Fruit fly (Drosophila melanogaster) whole organism, embryonic: ENCODE data around the gene Traf4.

Experiments used
- Aef1 ChIP-seq: fragments of 200-800 bp; sonication (Bioruptor generic); IDR thresholded peaks from 3 replicates; pipeline ENCODE4 v1.3.6; 2022; ENCODE audit warnings: missing biosample characterization, missing genetic modification characterization
- CG10654 ChIP-seq: fragments of 200-800 bp; sonication (Bioruptor generic); optimal IDR thresholded peaks from 2 replicates; lab custom pipeline; 2016; ENCODE audit warnings: missing biosample characterization, missing genetic modification characterization
- CG15073 ChIP-seq: fragments of 200-800 bp; sonication (Bioruptor generic); optimal IDR thresholded peaks from 2 replicates; lab custom pipeline; 2016; ENCODE audit warnings: missing biosample characterization, missing genetic modification characterization
- CG15479 ChIP-seq: fragments of 200-800 bp; sonication (Bioruptor generic); optimal IDR thresholded peaks from 3 replicates; lab custom pipeline; 2019; ENCODE audit warnings: missing biosample characterization, mild to moderate bottlenecking, missing genetic modification characterization, moderate library complexity
- CG16779 ChIP-seq: fragments of 200-800 bp; sonication (Bioruptor generic); IDR thresholded peaks from 2 replicates; pipeline ENCODE4 v1.3.6; 2022; ENCODE audit warnings: missing biosample characterization, missing genetic modification characterization
- CG2120 ChIP-seq: fragments of 200-800 bp; sonication (Bioruptor generic); optimal IDR thresholded peaks from 3 replicates; lab custom pipeline; 2016; ENCODE audit warnings: missing biosample characterization, missing genetic modification characterization
- CG30020 ChIP-seq: fragments of 200-800 bp; optimal IDR thresholded peaks from 2 replicates; lab custom pipeline; 2019; ENCODE audit warnings: missing biosample characterization, mild to moderate bottlenecking, missing genetic modification characterization, moderate library complexity
- CG30403 ChIP-seq: fragments of 200-800 bp; sonication (Bioruptor generic); optimal IDR thresholded peaks from 3 replicates; lab custom pipeline; 2016; ENCODE audit warnings: missing biosample characterization, missing genetic modification characterization
- CG31365 ChIP-seq: fragments of 200-800 bp; sonication (Bioruptor generic); optimal IDR thresholded peaks from 2 replicates; lab custom pipeline; 2018; ENCODE audit warnings: missing biosample characterization, mild to moderate bottlenecking, missing genetic modification characterization
- CG3281 ChIP-seq: fragments of 200-800 bp; sonication (Bioruptor generic); optimal IDR thresholded peaks from 3 replicates; lab custom pipeline; 2017; ENCODE audit warnings: missing biosample characterization, mild to moderate bottlenecking, missing genetic modification characterization
- CG33213 ChIP-seq: fragments of 200-800 bp; sonication (Bioruptor generic); optimal IDR thresholded peaks from 3 replicates; lab custom pipeline; 2016; ENCODE audit warnings: missing biosample characterization, missing genetic modification characterization
- CG5953 ChIP-seq: fragments of 200-800 bp; sonication (Bioruptor generic); IDR thresholded peaks from 2 replicates; pipeline ENCODE4 v1.3.6; 2022; ENCODE audit warnings: missing biosample characterization, missing genetic modification characterization
- CG6254 ChIP-seq: fragments of 200-800 bp; sonication (Bioruptor generic); optimal IDR thresholded peaks from 3 replicates; lab custom pipeline; 2017; ENCODE audit warnings: mild to moderate bottlenecking, missing biosample characterization, missing genetic modification reagents, missing genetic modification characterization
- CG6765 ChIP-seq: fragments of 200-800 bp; sonication (Bioruptor generic); optimal IDR thresholded peaks from 3 replicates; lab custom pipeline; 2017; ENCODE audit warnings: missing biosample characterization, mild to moderate bottlenecking, missing genetic modification characterization
- CG6791 ChIP-seq: fragments of 200-800 bp; sonication (Bioruptor generic); IDR thresholded peaks from 3 replicates; pipeline ENCODE4 v1.3.6; 2022; ENCODE audit warnings: missing biosample characterization, missing genetic modification characterization; ENCODE audit not compliant: partially characterized antibody
- CG6813 ChIP-seq: fragments of 200-800 bp; sonication (Bioruptor generic); optimal IDR thresholded peaks from 2 replicates; lab custom pipeline; 2017; ENCODE audit warnings: missing biosample characterization, missing genetic modification characterization, mild to moderate bottlenecking, moderate library complexity, missing genetic modification reagents
- CG8089 ChIP-seq: fragments of 200-800 bp; sonication (Bioruptor generic); optimal IDR thresholded peaks from 3 replicates; lab custom pipeline; 2016; ENCODE audit warnings: missing biosample characterization, missing genetic modification characterization
- CG8290 ChIP-seq, 3 experiments: fragments of 200-800 bp; sonication (Bioruptor generic); optimal IDR thresholded peaks; 2 replicates each; lab custom pipeline; 2016 to 2019; ENCODE audit warnings: missing biosample characterization in 3 of 3, missing genetic modification characterization in 3 of 3, mild to moderate bottlenecking in 2 of 3, moderate library complexity in 1 of 3
- CG8765 ChIP-seq: fragments of 200-800 bp; sonication (Bioruptor generic); IDR thresholded peaks from 2 replicates; pipeline ENCODE4 v1.3.6; 2022; ENCODE audit warnings: missing biosample characterization, missing genetic modification characterization
- CG9817 ChIP-seq: fragments of 200-800 bp; sonication (Bioruptor generic); optimal IDR thresholded peaks from 2 replicates; lab custom pipeline; 2018; ENCODE audit warnings: missing biosample characterization, mild to moderate bottlenecking, missing genetic modification characterization, moderate library complexity
- CTCF ChIP-seq: fragments of 200-800 bp; sonication (Bioruptor generic); optimal IDR thresholded peaks from 2 replicates; lab custom pipeline; 2017; ENCODE audit warnings: missing biosample characterization, mild to moderate bottlenecking, missing genetic modification characterization, moderate library complexity
- Dbx ChIP-seq: fragments of 200-800 bp; sonication (Bioruptor generic); IDR thresholded peaks from 3 replicates; pipeline ENCODE4 v1.3.6; 2022; ENCODE audit warnings: missing biosample characterization, missing genetic modification characterization
- Gug ChIP-seq: fragments of 200-800 bp; sonication (Bioruptor generic); IDR thresholded peaks from 4 replicates; pipeline ENCODE4 v1.3.6; 2022; ENCODE audit warnings: missing biosample characterization, missing genetic modification characterization
- HLH54F ChIP-seq: fragments of 200-800 bp; sonication (Bioruptor generic); optimal IDR thresholded peaks from 3 replicates; lab custom pipeline; 2016; ENCODE audit warnings: missing biosample characterization, missing genetic modification characterization
- Hey ChIP-seq: fragments of 200-800 bp; sonication (Bioruptor generic); optimal IDR thresholded peaks from 3 replicates; lab custom pipeline; 2018; ENCODE audit warnings: missing biosample characterization, mild to moderate bottlenecking, missing genetic modification characterization
- Hmr ChIP-seq: fragments of 200-800 bp; sonication (Bioruptor generic); optimal IDR thresholded peaks from 3 replicates; lab custom pipeline; 2017; ENCODE audit warnings: mild to moderate bottlenecking, missing biosample characterization, missing genetic modification reagents, missing genetic modification characterization
- Pdp1 ChIP-seq, 2 experiments: fragments of 200-800 bp; sonication (Bioruptor generic); optimal IDR thresholded peaks; 3 replicates each; lab custom pipeline; 2016; ENCODE audit warnings: missing biosample characterization in 2 of 2, missing genetic modification characterization in 2 of 2, mild to moderate bottlenecking in 1 of 2, moderate library complexity in 1 of 2
- Scr ChIP-seq: fragments of 200-800 bp; sonication (Bioruptor generic); IDR thresholded peaks from 2 replicates; pipeline ENCODE4 v1.3.6; 2022; ENCODE audit warnings: missing biosample characterization, missing genetic modification characterization; ENCODE audit not compliant: partially characterized antibody
- aop ChIP-seq: fragments of 200-800 bp; sonication (Bioruptor generic); IDR thresholded peaks from 2 replicates; pipeline ENCODE4 v1.3.6; 2022; ENCODE audit warnings: missing biosample characterization, missing genetic modification characterization
- ato ChIP-seq: fragments of 200-800 bp; sonication (Bioruptor generic); IDR thresholded peaks from 2 replicates; pipeline ENCODE4 v1.3.6; 2022; ENCODE audit warnings: missing biosample characterization, missing genetic modification characterization; ENCODE audit not compliant: partially characterized antibody
- cas ChIP-seq: fragments of 200-800 bp; sonication (Bioruptor generic); IDR thresholded peaks from 2 replicates; pipeline ENCODE4 v1.3.6; 2022; ENCODE audit warnings: missing biosample characterization, missing genetic modification characterization
- chif ChIP-seq, 2 experiments: fragments of 200-800 bp; sonication (Bioruptor generic); optimal IDR thresholded peaks; 3 replicates each; lab custom pipeline; 2016; ENCODE audit warnings: missing biosample characterization in 2 of 2, missing genetic modification characterization in 2 of 2
- crp ChIP-seq, 2 experiments: fragments of 200-800 bp; sonication (Bioruptor generic); optimal IDR thresholded peaks; 2 replicates in 1 of 2; 3 replicates in 1 of 2; lab custom pipeline; 2017; ENCODE audit warnings: missing biosample characterization in 2 of 2, missing genetic modification characterization in 2 of 2, mild to moderate bottlenecking in 1 of 2, moderate library complexity in 1 of 2
- cwo ChIP-seq: fragments of 200-800 bp; sonication (Bioruptor generic); optimal IDR thresholded peaks from 3 replicates; lab custom pipeline; 2017; ENCODE audit warnings: missing biosample characterization, missing genetic modification characterization, mild to moderate bottlenecking, moderate library complexity, missing genetic modification reagents
- eyg ChIP-seq: fragments of 200-800 bp; sonication (Bioruptor generic); optimal IDR thresholded peaks from 3 replicates; lab custom pipeline; 2016; ENCODE audit warnings: missing biosample characterization, missing genetic modification characterization
- ind ChIP-seq: fragments of 200-800 bp; sonication (Bioruptor generic); optimal IDR thresholded peaks from 3 replicates; lab custom pipeline; 2016; ENCODE audit warnings: missing biosample characterization, missing genetic modification characterization
- mld ChIP-seq: fragments of 200-800 bp; sonication (Bioruptor generic); IDR thresholded peaks from 3 replicates; pipeline ENCODE4 v1.3.6; 2022; ENCODE audit warnings: missing biosample characterization, missing genetic modification characterization; ENCODE audit not compliant: partially characterized antibody
- pfk ChIP-seq: fragments of 200-800 bp; sonication (Bioruptor generic); optimal IDR thresholded peaks from 2 replicates; lab custom pipeline; 2018; ENCODE audit warnings: missing biosample characterization, mild to moderate bottlenecking, missing genetic modification characterization, moderate library complexity
- pita ChIP-seq: fragments of 200-800 bp; sonication (Bioruptor generic); optimal IDR thresholded peaks from 2 replicates; lab custom pipeline; 2017; ENCODE audit warnings: missing biosample characterization, mild to moderate bottlenecking, missing genetic modification characterization
- prd ChIP-seq, 3 experiments: fragments of >200 bp in 2 of 3; fragments of 200-800 bp in 1 of 3; sonication (Bioruptor generic) in 1 of 3; optimal IDR thresholded peaks in 2 of 3; IDR thresholded peaks in 1 of 3; 2 replicates in 2 of 3; 3 replicates in 1 of 3; pipeline versions ENCODE4 v1.3.6 to Lab custom; 2017 to 2022; ENCODE audit warnings: missing biosample characterization in 1 of 3, missing genetic modification characterization in 1 of 3
- slbo ChIP-seq: fragments of 200-800 bp; sonication (Bioruptor generic); IDR thresholded peaks from 2 replicates; pipeline ENCODE4 v1.3.6; 2022; ENCODE audit warnings: missing biosample characterization, missing genetic modification characterization
- sug ChIP-seq: fragments of 200-800 bp; optimal IDR thresholded peaks from 2 replicates; lab custom pipeline; 2019; ENCODE audit warnings: missing biosample characterization, mild to moderate bottlenecking, missing genetic modification characterization, moderate library complexity
- tin ChIP-seq: fragments of 200-800 bp; sonication (Bioruptor generic); optimal IDR thresholded peaks from 3 replicates; lab custom pipeline; 2016; ENCODE audit warnings: missing biosample characterization, missing genetic modification characterization
- zf30C ChIP-seq: fragments of 200-800 bp; sonication (Bioruptor generic); optimal IDR thresholded peaks from 3 replicates; lab custom pipeline; 2018; ENCODE audit warnings: missing biosample characterization, mild to moderate bottlenecking, missing genetic modification characterization
- zfh2 ChIP-seq: fragments of 200-800 bp; sonication (Bioruptor generic); optimal IDR thresholded peaks from 2 replicates; lab custom pipeline; 2016; ENCODE audit warnings: missing biosample characterization, missing genetic modification characterization

The Traf4 gene

dm6 chr2L:4334971-4335436 lies 26.7 kb upstream of the Traf4 start (continued):
- TF ChIP-seq mld (GFP tag; lab: Robert Waterston, UW) (no peak), chif (GFP tag; optimal IDR thresholded peaks at IDR 0.05; lab: Kevin White, UChicago) (peak in 1 of 2 experiments; percentile 27), CG16779 (GFP tag; lab: Robert Waterston, UW) (no peak), Gug (peak; percentile 24; the same call in 1 of the 4 replicates), CG6765 (GFP tag; lab: Kevin White, UChicago) (peak; percentile 0), CG6791 (no peak), ato (0 out of 2 replicates have a peak, but pooled peaks have one; percentile 9), CG31365 (tag; lab: Kevin White, UChicago) (no peak), pfk (GFP tag; lab: Kevin White, UChicago) (peak; percentile 53), CG9817 (tag; lab: Kevin White, UChicago) (no peak), CG5953 (GFP tag; lab: Robert Waterston, UW) (0 out of 2 replicates have a peak, but pooled peaks have one; percentile 42), Dbx (GFP tag; lab: Robert Waterston, UW) (0 out of 3 replicates have a peak, but pooled peaks have one; percentile 42), CG8765 (0 out of 2 replicates have a peak, but pooled peaks have one; percentile 18), CG8089 (GFP tag; lab: Kevin White, UChicago) (no peak), tin (GFP tag; lab: Kevin White, UChicago) (no peak), CG15073 (GFP tag; lab: Kevin White, UChicago) (no peak), sug (tag; lab: Kevin White, UChicago) (peak; percentile 86), CG6813 (GFP tag; lab: Kevin White, UChicago) (peak; percentile 20), cas (no peak), HLH54F (GFP tag; lab: Kevin White, UChicago) (peak; percentile 46), Pdp1 (GFP tag; optimal IDR thresholded peaks at IDR 0.05; lab: Kevin White, UChicago) (peak in 1 of 2 experiments; percentile 44), crp (GFP tag; optimal IDR thresholded peaks at IDR 0.05; lab: Kevin White, UChicago) (peak in 1 of 2 experiments; percentile 33), prd (optimal IDR thresholded peaks at IDR 0.05; lab: Kevin White, UChicago) (no peak), prd (GFP tag; IDR thresholded peaks at IDR 0.05; lab: Robert Waterston, UW) (peak; percentile 15; the same call in 1 of the 3 replicates), cwo (GFP tag; lab: Kevin White, UChicago) (peak; percentile 49), CG3281 (peak; percentile 41), aop (GFP tag; lab: Robert Waterston, UW) (no peak), CG6254 (GFP tag; lab: Kevin White, UChicago) (no peak), zf30C (GFP tag; lab: Kevin White, UChicago) (peak; percentile 33), Scr (peak; percentile 15; the same call in 1 of the 2 replicates), CG10654 (GFP tag; lab: Kevin White, UChicago) (no peak), zfh2 (peak; percentile 38), CG30403 (GFP tag; lab: Kevin White, UChicago) (peak; percentile 47), CTCF (GFP tag; lab: Kevin White, UChicago) (no peak), Aef1 (0 out of 3 replicates have a peak, but pooled peaks have one; percentile 12), CG2120 (GFP tag; lab: Kevin White, UChicago) (peak; percentile 61), Hmr (GFP tag; lab: Kevin White, UChicago) (peak; percentile 22), CG30020 (tag; lab: Kevin White, UChicago) (no peak), CG33213 (GFP tag; lab: Kevin White, UChicago) (no peak), slbo (GFP tag; lab: Robert Waterston, UW) (peak; percentile 50), CG8290 (GFP tag; optimal IDR thresholded peaks at IDR 0.05; lab: Kevin White, UChicago) (no peak), CG8290 (tag; optimal IDR thresholded peaks at IDR 0.05; lab: Kevin White, UChicago) (peak in 1 of 2 experiments; percentile 22), ind (GFP tag; lab: Kevin White, UChicago) (peak; percentile 13), Hey (peak; percentile 44), eyg (peak; percentile 9), pita (GFP tag; lab: Kevin White, UChicago) (no peak), CG15479 (peak; percentile 84)
